Fruit fly (Drosophila melanogaster): Measurements from ENCODE around the gene CecC.

Gene CecC

dm6 chr3R:30195606-30196049 lies 20.7 kb upstream of the CecC start (continued):
- TF ChIP-seq CG10462 (GFP tag; optimal IDR thresholded peaks at IDR 0.05) (no peak), fd3F (GFP tag; optimal IDR thresholded peaks at IDR 0.05) (no peak), da (GFP tag; optimal IDR thresholded peaks at IDR 0.05) (no peak), TFAM (GFP tag; optimal IDR thresholded peaks at IDR 0.05) (no peak), CG9797 (GFP tag; optimal IDR thresholded peaks at IDR 0.05) (no peak), dati (GFP tag; IDR thresholded peaks at IDR 0.05) (no peak), CG7271 (tag; optimal IDR thresholded peaks at IDR 0.05) (no peak), HLH4C (GFP tag; IDR thresholded peaks at IDR 0.05; ENCODE audit: partially characterized antibody) (no peak), CG4282 (GFP tag; optimal IDR thresholded peaks at IDR 0.05) (no peak), CG8281 (tag; optimal IDR thresholded peaks at IDR 0.05) (no peak), CrebB (tag; optimal IDR thresholded peaks at IDR 0.05) (peak; percentile 39), hb (GFP tag; IDR thresholded peaks at IDR 0.05; ENCODE audit: partially characterized antibody) (no peak), zfh2 (GFP tag; optimal IDR thresholded peaks at IDR 0.05) (peak; percentile 53), vvl (GFP tag; IDR thresholded peaks at IDR 0.05) (peak; percentile 75), Lim3 (GFP tag; IDR thresholded peaks at IDR 0.05) (no peak), CG18764 (GFP tag; optimal IDR thresholded peaks at IDR 0.05) (peak; percentile 23), CG4328 (GFP tag; optimal IDR thresholded peaks at IDR 0.05) (no peak), Sry-δ (GFP tag; optimal IDR thresholded peaks at IDR 0.05) (peak; percentile 5), CG11504 (tag; optimal IDR thresholded peaks at IDR 0.05) (peak; percentile 44), odd (GFP tag; optimal IDR thresholded peaks at IDR 0.05) (no peak), unc-4 (GFP tag; IDR thresholded peaks at IDR 0.05; ENCODE audit: partially characterized antibody) (no peak), croc (GFP tag; conservative IDR thresholded peaks at IDR 0.05) (no peak), pita (GFP tag; optimal IDR thresholded peaks at IDR 0.05) (peak; percentile 56), aop (GFP tag; IDR thresholded peaks at IDR 0.05) (no peak), Gsc (GFP tag; IDR thresholded peaks at IDR 0.05) (no peak), Lhr (GFP tag; optimal IDR thresholded peaks at IDR 0.05) (peak; percentile 20), CG17802 (tag; optimal IDR thresholded peaks at IDR 0.05) (no peak), CG7745 (tag; optimal IDR thresholded peaks at IDR 0.05) (no peak), ara (GFP tag; IDR thresholded peaks at IDR 0.05) (0 out of 2 replicates have a peak, but pooled peaks have one; percentile 49), nau (GFP tag; optimal IDR thresholded peaks at IDR 0.05) (peak; percentile 14), CG4820 (GFP tag; optimal IDR thresholded peaks at IDR 0.05) (no peak), rib (GFP tag; IDR thresholded peaks at IDR 0.05) (peak; percentile 80; the same call in 1 of the 2 replicates), sc (optimal IDR thresholded peaks at IDR 0.05) (no peak), sc (GFP tag; optimal IDR thresholded peaks at IDR 0.05) (no peak), exex (tag; optimal IDR thresholded peaks at IDR 0.05) (peak; percentile 26), Camta (GFP tag; optimal IDR thresholded peaks at IDR 0.05) (no peak), Vsx1 (GFP tag; optimal IDR thresholded peaks at IDR 0.05) (peak; percentile 91), Max (GFP tag; optimal IDR thresholded peaks at IDR 0.05) (peak; percentile 25), Dad (GFP tag; optimal IDR thresholded peaks at IDR 0.05) (no peak), pho (GFP tag; optimal IDR thresholded peaks at IDR 0.05) (peak; percentile 48), Dip3 (GFP tag; optimal IDR thresholded peaks at IDR 0.05) (peak; percentile 14), lilli (GFP tag; optimal IDR thresholded peaks at IDR 0.05) (peak; percentile 67), CG3847 (GFP tag; IDR thresholded peaks at IDR 0.05) (peak; percentile 63), NC2β (GFP tag; optimal IDR thresholded peaks at IDR 0.05) (no peak), CG34422 (GFP tag; IDR thresholded peaks at IDR 0.05) (peak; percentile 59; the same call in 2 of the 3 replicates), zfh1 (GFP tag; IDR thresholded peaks at IDR 0.05) (peak; percentile 49; the same call in 1 of the 3 replicates), ap (GFP tag; IDR thresholded peaks at IDR 0.05) (no peak), lov (optimal IDR thresholded peaks at IDR 0.05) (no peak), lov (GFP tag; IDR thresholded peaks at IDR 0.05) (peak; percentile 47; the same call in 1 of the 3 replicates), sens-2 (GFP tag; IDR thresholded peaks at IDR 0.05) (no peak), prd (optimal IDR thresholded peaks at IDR 0.05) (no peak), prd (GFP tag; IDR thresholded peaks at IDR 0.05) (peak; percentile 69)

All from whole organism, embryonic.